Worm (Caenorhabditis elegans) whole organism, late embryonic: ENCODE data around the gene F54D10.9.

Experiments used
- K02D7.2 ChIP-seq: sonication (generic microtip); optimal IDR thresholded peaks from 2 replicates; lab custom pipeline; 2017; ENCODE audit warnings: mild to moderate bottlenecking, missing genetic modification characterization, missing compliant biosample characterization
- ama-1 ChIP-seq: fragments of 150-350 bp; optimal IDR thresholded peaks from 2 replicates; lab custom pipeline; 2014
- fkh-10 ChIP-seq: fragments of 150-350 bp; optimal IDR thresholded peaks from 2 replicates; lab custom pipeline; 2014; ENCODE audit warnings: missing biosample characterization, missing genetic modification reagents, missing genetic modification characterization
- madf-2 ChIP-seq: sonication (generic microtip); optimal IDR thresholded peaks from 2 replicates; lab custom pipeline; 2017; ENCODE audit warnings: missing genetic modification characterization, missing compliant biosample characterization
- mec-3 ChIP-seq: sonication (generic microtip); optimal IDR thresholded peaks from 2 replicates; lab custom pipeline; 2016; ENCODE audit warnings: borderline replicate concordance, missing genetic modification characterization, missing compliant biosample characterization
- pha-4 ChIP-seq: fragments of 150-350 bp; optimal IDR thresholded peaks from 2 replicates; lab custom pipeline; 2018; ENCODE audit warnings: missing biosample characterization, missing genetic modification reagents, missing genetic modification characterization
- pros-1 ChIP-seq: fragments of 150-350 bp; optimal IDR thresholded peaks from 2 replicates; lab custom pipeline; 2014; ENCODE audit warnings: missing biosample characterization, missing genetic modification reagents, missing genetic modification characterization

DNA sequence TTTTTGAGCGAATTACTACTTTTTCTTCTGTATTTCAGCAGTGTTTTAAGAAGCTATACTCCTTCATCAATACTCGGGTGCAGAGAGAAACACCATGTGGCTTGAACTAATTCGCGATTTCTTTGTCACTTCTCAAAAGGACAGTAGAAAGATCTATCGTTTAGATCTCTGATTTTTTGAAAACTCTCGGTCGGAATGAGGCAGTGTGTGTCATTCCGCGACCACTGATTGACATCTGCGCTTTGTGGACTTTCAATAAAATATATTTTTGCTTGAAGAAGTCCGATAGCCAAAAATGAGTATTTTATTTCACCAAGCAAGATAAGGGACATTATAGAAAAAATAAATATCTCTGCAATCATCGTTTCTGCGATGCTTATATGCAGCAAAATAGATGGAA lies 29.8 kb upstream of the F54D10.9 start:
- TF ChIP-seq pha-4 (tag; lab: Kevin White, UChicago) = no peak
- no peak for TF ChIP-seq mec-3 (tag; lab: Kevin White, UChicago)
- no peak for TF ChIP-seq ama-1 (lab: Kevin White, UChicago)
- TF ChIP-seq K02D7.2 (tag; lab: Kevin White, UChicago) = no peak
- no peak for TF ChIP-seq fkh-10 (GFP tag; lab: Kevin White, UChicago)
- TF ChIP-seq madf-2 (tag; lab: Kevin White, UChicago) = no peak
- TF ChIP-seq pros-1 (tag; lab: Kevin White, UChicago) = no peak
